Worm (Caenorhabditis elegans) whole organism, L3 larva: ENCODE results near the gene C23H5.15.

Experiments used
- aly-2 ChIP-seq: fragments of 150-350 bp; optimal IDR thresholded peaks from 2 replicates; lab custom pipeline; 2014; ENCODE audit warnings: missing biosample characterization, missing genetic modification characterization
- elt-2 ChIP-seq: sonication (generic microtip); optimal IDR thresholded peaks from 2 replicates; lab custom pipeline; 2016; ENCODE audit warnings: missing genetic modification reagents, mild to moderate bottlenecking, missing genetic modification characterization, missing compliant biosample characterization
- elt-3 ChIP-seq, 3 experiments: fragments of 150-350 bp in 1 of 3; sonication (generic microtip) in 2 of 3; optimal IDR thresholded peaks; 2 replicates in 2 of 3; 4 replicates in 1 of 3; lab custom pipeline; 2014 to 2017; ENCODE audit warnings: missing biosample characterization in 3 of 3, missing genetic modification characterization in 3 of 3
- fos-1 ChIP-seq: fragments of 150-350 bp; optimal IDR thresholded peaks from 2 replicates; lab custom pipeline; 2014; ENCODE audit warnings: missing biosample characterization, missing genetic modification characterization
- mdl-1 ChIP-seq: fragments of 150-350 bp; optimal IDR thresholded peaks from 2 replicates; lab custom pipeline; 2014; ENCODE audit warnings: missing biosample characterization, missing genetic modification characterization
- nhr-237 ChIP-seq: fragments of 150-350 bp; optimal IDR thresholded peaks from 2 replicates; lab custom pipeline; 2014; ENCODE audit warnings: missing biosample characterization, missing genetic modification characterization
- nhr-76 ChIP-seq: fragments of 150-350 bp; sonication (generic microtip); optimal IDR thresholded peaks from 5 replicates; lab custom pipeline; 2014; ENCODE audit warnings: missing biosample characterization, missing genetic modification characterization
- pqm-1 ChIP-seq: fragments of 150-350 bp; optimal IDR thresholded peaks from 2 replicates; lab custom pipeline; 2017; ENCODE audit warnings: missing biosample characterization, missing genetic modification characterization, inconsistent platforms

DNA sequence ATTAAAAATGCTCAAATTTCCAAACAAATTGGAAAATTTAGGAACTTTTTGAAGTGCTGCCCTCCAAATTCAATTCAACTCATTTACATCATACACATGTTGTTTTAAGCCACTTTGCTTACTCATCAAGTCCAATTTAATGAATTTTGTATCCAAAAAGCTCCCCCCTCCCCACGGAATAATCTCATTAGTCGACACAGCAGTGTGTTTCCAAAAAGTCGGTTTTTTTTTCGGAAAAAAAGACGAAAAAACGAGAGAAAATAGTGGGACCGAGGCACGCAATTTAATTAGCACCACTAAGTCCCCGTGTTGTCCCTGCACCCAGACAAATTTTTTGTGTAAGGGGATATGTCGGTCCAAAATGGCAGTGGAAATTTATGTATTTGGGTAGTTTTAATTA, 50.4 kb downstream of the C23H5.15 start:
- TF ChIP-seq elt-3 (tag; optimal IDR thresholded peaks at IDR 0.05; lab: Kevin White, UChicago) (no peak), nhr-237 (tag; lab: Kevin White, UChicago) (no peak), pqm-1 (tag; lab: Kevin White, UChicago) (no peak), elt-2 (tag; lab: Kevin White, UChicago) (no peak), mdl-1 (tag; lab: Kevin White, UChicago) (no peak), fos-1 (tag; lab: Kevin White, UChicago) (no peak), nhr-76 (tag; lab: Kevin White, UChicago) (no peak), aly-2 (tag; lab: Kevin White, UChicago) (no peak)
